Worm (Caenorhabditis elegans): Measurements from ENCODE around the gene Y46G5A.36.

DNA sequence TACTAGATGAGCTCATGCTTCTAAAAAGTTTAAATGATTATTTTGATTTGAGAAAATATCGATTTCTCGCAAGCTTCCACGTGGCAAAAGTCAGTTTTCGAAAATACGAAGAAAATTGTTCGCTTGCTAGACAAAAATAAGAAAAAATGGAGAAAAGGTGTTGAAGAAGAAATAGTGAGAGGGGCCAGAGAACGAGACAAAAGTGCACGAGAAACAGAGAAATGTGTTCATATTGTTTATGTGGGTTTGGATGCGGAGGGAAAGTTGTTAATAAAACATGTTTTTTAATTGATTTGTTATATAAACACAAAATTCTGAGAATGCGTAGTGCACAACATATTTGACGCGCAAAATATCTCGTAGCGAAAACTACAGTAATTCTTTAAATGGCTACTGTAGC is 38.1 kb upstream of the Y46G5A.36 start, which contains the start of gene Y46G5A.15:
- TF ChIP-seq nhr-237 (tag; optimal IDR thresholded peaks at IDR 0.05) (no peak), ces-1 (GFP tag; optimal IDR thresholded peaks at IDR 0.05) (no peak), ceh-43 (GFP tag; optimal IDR thresholded peaks at IDR 0.05) (no peak), lin-13 (tag; optimal IDR thresholded peaks at IDR 0.05) (no peak), elt-3 (tag; optimal IDR thresholded peaks at IDR 0.05) (no peak), nhr-76 (tag; optimal IDR thresholded peaks at IDR 0.05) (no peak), hlh-1 (tag; optimal IDR thresholded peaks at IDR 0.05) (no peak)
